Worm (Caenorhabditis elegans) whole organism, young adult: Measurements from ENCODE around the gene cgt-1.

Source experiments
- B0019.2 ChIP-seq: fragments of 200-800 bp; sonication (Bioruptor generic); conservative IDR thresholded peaks from 2 replicates; pipeline ENCODE4 v1.3.6; 2022; ENCODE audit warnings: missing genetic modification reagents, missing genetic modification characterization, missing compliant biosample characterization
- B0336.3 ChIP-seq: fragments of 200-800 bp; sonication (Bioruptor generic); IDR thresholded peaks from 2 replicates; pipeline ENCODE4 v1.3.6; 2022; ENCODE audit warnings: missing genetic modification characterization, missing compliant biosample characterization
- C17E4.6 ChIP-seq: fragments of 200-800 bp; sonication (Bioruptor generic); IDR thresholded peaks from 2 replicates; pipeline ENCODE4 v1.3.6; 2022; ENCODE audit warnings: missing genetic modification reagents, missing genetic modification characterization, missing compliant biosample characterization
- F22D6.2 ChIP-seq: sonication (generic microtip); optimal IDR thresholded peaks from 2 replicates; lab custom pipeline; 2016; ENCODE audit warnings: mild to moderate bottlenecking, missing genetic modification characterization, missing compliant biosample characterization
- F23B12.7 ChIP-seq: sonication (generic microtip); optimal IDR thresholded peaks from 2 replicates; lab custom pipeline; 2017; ENCODE audit warnings: missing genetic modification characterization, mild to moderate bottlenecking, missing compliant biosample characterization, antibody characterized with exemption, moderate library complexity; ENCODE audit not compliant: insufficient read depth
- F33H1.4 ChIP-seq: fragments of 200-800 bp; sonication (Bioruptor generic); IDR thresholded peaks from 2 replicates; pipeline ENCODE4 v1.3.6; 2022; ENCODE audit warnings: missing genetic modification reagents, missing genetic modification characterization, missing compliant biosample characterization
- F57A8.1 ChIP-seq: fragments of 200-800 bp; sonication (Bioruptor generic); optimal IDR thresholded peaks from 2 replicates; lab custom pipeline; 2018; ENCODE audit warnings: mild to moderate bottlenecking, missing genetic modification characterization, moderate library complexity, missing compliant biosample characterization
- Y79H2A.3 ChIP-seq: fragments of 200-800 bp; sonication (Bioruptor generic); conservative IDR thresholded peaks from 2 replicates; pipeline ENCODE4 v1.3.6; 2022; ENCODE audit warnings: missing genetic modification reagents, missing genetic modification characterization, missing compliant biosample characterization
- aptf-3 ChIP-seq: fragments of 200-800 bp; sonication (Bioruptor generic); IDR thresholded peaks from 2 replicates; pipeline ENCODE4 v1.3.6; 2022; ENCODE audit warnings: missing genetic modification characterization, missing compliant biosample characterization
- atf-7 ChIP-seq: sonication (generic microtip); optimal IDR thresholded peaks from 2 replicates; lab custom pipeline; 2017; ENCODE audit warnings: mild to moderate bottlenecking, missing genetic modification characterization, missing compliant biosample characterization
- attf-5 ChIP-seq: fragments of 200-800 bp; sonication (Bioruptor generic); optimal IDR thresholded peaks from 2 replicates; lab custom pipeline; 2018; ENCODE audit warnings: mild to moderate bottlenecking, missing genetic modification characterization, missing compliant biosample characterization
- bed-2 ChIP-seq: fragments of 200-800 bp; sonication (Bioruptor generic); IDR thresholded peaks from 2 replicates; pipeline ENCODE4 v1.3.6; 2022; ENCODE audit warnings: missing genetic modification reagents, missing genetic modification characterization, missing compliant biosample characterization
- cebp-1 ChIP-seq, 2 experiments: fragments of 200-800 bp in 1 of 2; sonication (Bioruptor generic) in 1 of 2; sonication (generic microtip) in 1 of 2; IDR thresholded peaks in 1 of 2; optimal IDR thresholded peaks in 1 of 2; 2 replicates each; pipeline versions ENCODE4 v1.3.6 to Lab custom; 2017 to 2022; ENCODE audit warnings: missing compliant biosample characterization in 2 of 2, missing genetic modification characterization in 2 of 2, mild to moderate bottlenecking in 1 of 2, missing genetic modification reagents in 1 of 2, moderate library complexity in 1 of 2
- chd-7 ChIP-seq: sonication (generic microtip); optimal IDR thresholded peaks from 2 replicates; lab custom pipeline; 2016; ENCODE audit warnings: mild to moderate bottlenecking, missing genetic modification characterization, moderate library complexity, missing compliant biosample characterization
- dox-1 ChIP-seq: fragments of 200-800 bp; sonication (Bioruptor generic); IDR thresholded peaks from 2 replicates; pipeline ENCODE4 v1.3.6; 2022; ENCODE audit warnings: missing genetic modification reagents, missing genetic modification characterization, missing compliant biosample characterization
- dpl-1 ChIP-seq: fragments of 150-350 bp; optimal IDR thresholded peaks from 2 replicates; lab custom pipeline; 2014; ENCODE audit warnings: missing biosample characterization, missing genetic modification reagents, missing genetic modification characterization
- egl-44 ChIP-seq: fragments of 200-800 bp; sonication (Bioruptor generic); IDR thresholded peaks from 2 replicates; pipeline ENCODE4 v1.3.6; 2022; ENCODE audit warnings: missing genetic modification reagents, missing genetic modification characterization, missing compliant biosample characterization
- ekl-4 ChIP-seq: fragments of 200-800 bp; sonication (Bioruptor generic); IDR thresholded peaks from 2 replicates; pipeline ENCODE4 v1.3.6; 2022; ENCODE audit warnings: missing genetic modification reagents, missing genetic modification characterization, missing compliant biosample characterization
- hlh-26 ChIP-seq: fragments of 200-800 bp; sonication (Bioruptor generic); conservative IDR thresholded peaks from 2 replicates; pipeline ENCODE4 v1.3.6; 2022; ENCODE audit warnings: missing genetic modification reagents, missing genetic modification characterization, missing compliant biosample characterization
- hmg-1.2 ChIP-seq: fragments of 200-800 bp; sonication (Bioruptor generic); IDR thresholded peaks from 2 replicates; pipeline ENCODE4 v1.3.6; 2022; ENCODE audit warnings: missing genetic modification reagents, missing genetic modification characterization, missing compliant biosample characterization
- hrde-1 ChIP-seq: sonication (generic microtip); optimal IDR thresholded peaks from 2 replicates; lab custom pipeline; 2016; ENCODE audit warnings: missing genetic modification characterization, mild to moderate bottlenecking, missing compliant biosample characterization, moderate library complexity, missing genotype, missing genetic modification reagents, borderline replicate concordance
- hsf-1 ChIP-seq: fragments of 200-800 bp; sonication (Bioruptor generic); IDR thresholded peaks from 2 replicates; pipeline ENCODE4 v1.3.6; 2022; ENCODE audit warnings: missing genetic modification reagents, missing genetic modification characterization, missing compliant biosample characterization
- lag-1 ChIP-seq: fragments of 200-800 bp; sonication (Bioruptor generic); IDR thresholded peaks from 2 replicates; pipeline ENCODE4 v1.3.6; 2022; ENCODE audit warnings: missing genetic modification reagents, missing genetic modification characterization, missing compliant biosample characterization
- let-607 ChIP-seq, 2 experiments: fragments of 200-800 bp in 1 of 2; sonication (Bioruptor generic) in 1 of 2; sonication (generic microtip) in 1 of 2; optimal IDR thresholded peaks; 2 replicates each; lab custom pipeline; 2016 to 2018; ENCODE audit warnings: mild to moderate bottlenecking in 2 of 2, missing compliant biosample characterization in 2 of 2, missing genetic modification characterization in 2 of 2, moderate library complexity in 2 of 2, missing genotype in 1 of 2
- lin-54 ChIP-seq: fragments of 200-800 bp; sonication (Bioruptor generic); optimal IDR thresholded peaks from 2 replicates; lab custom pipeline; 2018; ENCODE audit warnings: mild to moderate bottlenecking, missing genetic modification characterization, missing compliant biosample characterization
- lir-1 ChIP-seq: fragments of 200-800 bp; sonication (Bioruptor generic); conservative IDR thresholded peaks from 2 replicates; pipeline ENCODE4 v1.3.6; 2022; ENCODE audit warnings: missing genetic modification reagents, missing genetic modification characterization, missing compliant biosample characterization
- lsl-1 ChIP-seq: fragments of 200-800 bp; sonication (Bioruptor generic); optimal IDR thresholded peaks from 2 replicates; lab custom pipeline; 2018; ENCODE audit warnings: mild to moderate bottlenecking, missing genetic modification characterization, moderate library complexity, missing compliant biosample characterization
- lsy-27 ChIP-seq: sonication (generic microtip); optimal IDR thresholded peaks from 2 replicates; lab custom pipeline; 2017; ENCODE audit warnings: missing genetic modification characterization, mild to moderate bottlenecking, missing compliant biosample characterization, antibody characterized with exemption, missing genotype, borderline replicate concordance; ENCODE audit not compliant: insufficient read depth
- madf-3 ChIP-seq: fragments of 200-800 bp; sonication (Bioruptor generic); IDR thresholded peaks from 2 replicates; pipeline ENCODE4 v1.3.6; 2022; ENCODE audit warnings: missing genetic modification reagents, missing genetic modification characterization, missing compliant biosample characterization
- madf-8 ChIP-seq: fragments of 200-800 bp; sonication (Bioruptor generic); conservative IDR thresholded peaks from 2 replicates; pipeline ENCODE4 v1.3.6; 2022; ENCODE audit warnings: missing genetic modification reagents, missing genetic modification characterization, missing compliant biosample characterization
- mel-28 ChIP-seq: sonication (generic microtip); optimal IDR thresholded peaks from 2 replicates; lab custom pipeline; 2016; ENCODE audit warnings: borderline replicate concordance, mild to moderate bottlenecking, missing genetic modification characterization, missing compliant biosample characterization
- mes-4 ChIP-seq: sonication (generic microtip); optimal IDR thresholded peaks from 2 replicates; lab custom pipeline; 2016; ENCODE audit warnings: missing genotype, missing genetic modification characterization, missing compliant biosample characterization
- nfyb-1 ChIP-seq: fragments of 200-800 bp; sonication (Bioruptor generic); IDR thresholded peaks from 2 replicates; pipeline ENCODE4 v1.3.6; 2022; ENCODE audit warnings: missing genetic modification reagents, missing genetic modification characterization, missing compliant biosample characterization
- nhr-120 ChIP-seq: fragments of 200-800 bp; sonication (Bioruptor generic); IDR thresholded peaks from 2 replicates; pipeline ENCODE4 v1.3.6; 2022; ENCODE audit warnings: missing genetic modification characterization, missing compliant biosample characterization
- nhr-27 ChIP-seq: fragments of 200-800 bp; sonication (Bioruptor generic); optimal IDR thresholded peaks from 2 replicates; lab custom pipeline; 2018; ENCODE audit warnings: mild to moderate bottlenecking, missing genetic modification characterization, moderate library complexity, missing compliant biosample characterization
- nhr-80 ChIP-seq: sonication (generic microtip); optimal IDR thresholded peaks from 2 replicates; lab custom pipeline; 2016; ENCODE audit warnings: missing genetic modification characterization, missing compliant biosample characterization
- pha-4 ChIP-seq: fragments of 150-350 bp; sonication (generic microtip); optimal IDR thresholded peaks from 2 replicates; lab custom pipeline; 2014; ENCODE audit warnings: missing biosample characterization, missing genetic modification reagents, missing genetic modification characterization
- rcor-1 ChIP-seq: fragments of 200-800 bp; sonication (Bioruptor generic); IDR thresholded peaks from 2 replicates; pipeline ENCODE4 v1.3.6; 2022; ENCODE audit warnings: missing genetic modification reagents, missing genetic modification characterization, missing compliant biosample characterization
- repo-1 ChIP-seq: sonication (generic microtip); optimal IDR thresholded peaks from 2 replicates; lab custom pipeline; 2017; ENCODE audit warnings: mild to moderate bottlenecking, missing genetic modification characterization, missing compliant biosample characterization
- snpc-4 ChIP-seq, 5 experiments: fragments of 150-350 bp in 1 of 5; sonication (generic microtip) in 4 of 5; optimal IDR thresholded peaks; 2 replicates each; lab custom pipeline; 2014 to 2018; ENCODE audit warnings: missing genetic modification characterization in 5 of 5, missing biosample characterization in 3 of 5, antibody characterized with exemption in 2 of 5, mild to moderate bottlenecking in 2 of 5, missing compliant biosample characterization in 2 of 5, missing genotype in 2 of 5, moderate library complexity in 2 of 5, missing genetic modification reagents in 1 of 5
- tbp1 ChIP-seq: fragments of 200-800 bp; sonication (Bioruptor generic); optimal IDR thresholded peaks from 2 replicates; lab custom pipeline; 2018; ENCODE audit warnings: mild to moderate bottlenecking, missing genetic modification characterization, missing compliant biosample characterization
- tlf-1 ChIP-seq: fragments of 200-800 bp; sonication (Bioruptor generic); optimal IDR thresholded peaks from 2 replicates; lab custom pipeline; 2018; ENCODE audit warnings: mild to moderate bottlenecking, missing genetic modification characterization, missing compliant biosample characterization
- unc-130 ChIP-seq: sonication (generic microtip); optimal IDR thresholded peaks from 2 replicates; lab custom pipeline; 2016; ENCODE audit warnings: missing genetic modification reagents, missing genetic modification characterization, missing compliant biosample characterization
- ztf-6 ChIP-seq: fragments of 200-800 bp; sonication (Bioruptor generic); IDR thresholded peaks from 2 replicates; pipeline ENCODE4 v1.3.6; 2022; ENCODE audit warnings: missing genetic modification reagents, missing genetic modification characterization, missing compliant biosample characterization

cgt-1 gene

ce11 chrV:15880705-15881104 is 7.9 kb downstream of the cgt-1 start:
- TF ChIP-seq dpl-1 (GFP tag; lab: Kevin White, UChicago) (no peak), hsf-1 (no peak), lir-1 (no peak), ekl-4 (no peak), hrde-1 (tag; lab: Kevin White, UChicago) (no peak), F23B12.7 (tag; lab: Kevin White, UChicago) (no peak), B0336.3 (0 out of 2 replicates have a peak, but pooled peaks have one; percentile 35), F33H1.4 (GFP tag; lab: Robert Waterston, UW) (no peak), pha-4 (tag; lab: Kevin White, UChicago) (peak; percentile 52), bed-2 (GFP tag; lab: Robert Waterston, UW) (no peak), dox-1 (GFP tag; lab: Robert Waterston, UW) (0 out of 2 replicates have a peak, but pooled peaks have one; percentile 23), lag-1 (GFP tag; lab: Robert Waterston, UW) (no peak), repo-1 (tag; lab: Kevin White, UChicago) (no peak), madf-3 (GFP tag; lab: Robert Waterston, UW) (no peak), madf-8 (GFP tag; lab: Robert Waterston, UW) (no peak), chd-7 (tag; lab: Kevin White, UChicago) (no peak), F57A8.1 (GFP tag; lab: Kevin White, UChicago) (no peak), egl-44 (GFP tag; lab: Robert Waterston, UW) (no peak), ztf-6 (GFP tag; lab: Robert Waterston, UW) (no peak), lin-54 (no peak), let-607 (tag; optimal IDR thresholded peaks at IDR 0.05; lab: Kevin White, UChicago) (no peak), tbp1 (GFP tag; lab: Kevin White, UChicago) (no peak), attf-5 (peak; percentile 77), B0019.2 (GFP tag; lab: Robert Waterston, UW) (no peak), F22D6.2 (tag; lab: Kevin White, UChicago) (no peak), mel-28 (tag; lab: Kevin White, UChicago) (no peak), C17E4.6 (GFP tag; lab: Robert Waterston, UW) (no peak), Y79H2A.3 (no peak), snpc-4 (GFP tag; optimal IDR thresholded peaks at IDR 0.05; lab: Kevin White, UChicago) (no peak), snpc-4 (tag; optimal IDR thresholded peaks at IDR 0.05; lab: Kevin White, UChicago) (peak in 1 of 4 experiments; percentile 11), hmg-1.2 (GFP tag; lab: Robert Waterston, UW) (peak; percentile 62; the same call in 1 of the 2 replicates), hlh-26 (GFP tag; lab: Robert Waterston, UW) (no peak), mes-4 (tag; lab: Kevin White, UChicago) (no peak), nhr-120 (GFP tag; lab: Robert Waterston, UW) (no peak), lsy-27 (tag; lab: Kevin White, UChicago) (no peak), tlf-1 (no peak), atf-7 (tag; lab: Kevin White, UChicago) (peak; percentile 73), nhr-27 (no peak), aptf-3 (no peak), nhr-80 (tag; lab: Kevin White, UChicago) (peak; percentile 70), unc-130 (GFP tag; lab: Kevin White, UChicago) (no peak), cebp-1 (GFP tag; IDR thresholded peaks at IDR 0.05; lab: Robert Waterston, UW) (peak; percentile 91), cebp-1 (tag; optimal IDR thresholded peaks at IDR 0.05; lab: Kevin White, UChicago) (peak; percentile 94), nfyb-1 (GFP tag; lab: Robert Waterston, UW) (peak; percentile 60; the same call in 1 of the 2 replicates), rcor-1 (GFP tag; lab: Robert Waterston, UW) (no peak), lsl-1 (GFP tag; lab: Kevin White, UChicago) (no peak)
